Worm (Caenorhabditis elegans): ENCODE results near the gene str-92.

- TF ChIP-seq tbx-11 (GFP tag; IDR thresholded peaks at IDR 0.05) (no peak), B0310.2 (tag; optimal IDR thresholded peaks at IDR 0.05) (no peak), scrt-1 (GFP tag; IDR thresholded peaks at IDR 0.05) (no peak), hmbx-1 (tag; optimal IDR thresholded peaks at IDR 0.05) (no peak)
These were observed 37.9 kb upstream of the str-92 start, which contains the start of gene twk-33 for ce11 chrV:17714330-17714729.
